Fruit fly (Drosophila melanogaster) whole organism, embryonic: ENCODE data around the gene sni.

ENCODE experiments used
- Adf1 ChIP-seq: fragments of 200-800 bp; sonication (Bioruptor generic); IDR thresholded peaks from 2 replicates; pipeline ENCODE4 v1.3.6; 2022; ENCODE audit warnings: missing biosample characterization, missing genetic modification characterization
- Aef1 ChIP-seq: fragments of 200-800 bp; sonication (Bioruptor generic); IDR thresholded peaks from 3 replicates; pipeline ENCODE4 v1.3.6; 2022; ENCODE audit warnings: missing biosample characterization, missing genetic modification characterization
- Asciz ChIP-seq: fragments of 200-800 bp; sonication (Bioruptor generic); optimal IDR thresholded peaks from 2 replicates; lab custom pipeline; 2017; ENCODE audit warnings: missing biosample characterization, mild to moderate bottlenecking, missing genetic modification characterization, missing genetic modification reagents
- Bdp1 ChIP-seq: fragments of 200-800 bp; sonication (Bioruptor generic); optimal IDR thresholded peaks from 3 replicates; lab custom pipeline; 2016; ENCODE audit warnings: missing biosample characterization, missing genetic modification characterization
- C15 ChIP-seq: fragments of 200-800 bp; sonication (Bioruptor generic); IDR thresholded peaks from 3 replicates; pipeline ENCODE4 v1.3.6; 2022; ENCODE audit warnings: missing biosample characterization, missing genetic modification characterization
- CG10366 ChIP-seq: fragments of 200-800 bp; sonication (Bioruptor generic); IDR thresholded peaks from 2 replicates; pipeline ENCODE4 v1.3.6; 2022; ENCODE audit warnings: missing biosample characterization, missing genetic modification characterization
- CG11456 ChIP-seq: fragments of 200-800 bp; sonication (Bioruptor generic); IDR thresholded peaks from 3 replicates; pipeline ENCODE4 v1.3.6; 2022; ENCODE audit warnings: missing biosample characterization, missing genetic modification characterization
- CG12104 ChIP-seq: fragments of 200-800 bp; sonication (Bioruptor generic); optimal IDR thresholded peaks from 3 replicates; lab custom pipeline; 2016; ENCODE audit warnings: missing biosample characterization, missing genetic modification characterization
- CG14710 ChIP-seq: fragments of 200-800 bp; sonication (Bioruptor generic); optimal IDR thresholded peaks from 3 replicates; lab custom pipeline; 2019; ENCODE audit warnings: missing biosample characterization, mild to moderate bottlenecking, missing genetic modification characterization, moderate library complexity
- CG15479 ChIP-seq: fragments of 200-800 bp; sonication (Bioruptor generic); optimal IDR thresholded peaks from 3 replicates; lab custom pipeline; 2019; ENCODE audit warnings: missing biosample characterization, mild to moderate bottlenecking, missing genetic modification characterization, moderate library complexity
- CG16779 ChIP-seq: fragments of 200-800 bp; sonication (Bioruptor generic); IDR thresholded peaks from 2 replicates; pipeline ENCODE4 v1.3.6; 2022; ENCODE audit warnings: missing biosample characterization, missing genetic modification characterization
- CG16863 ChIP-seq: fragments of 200-800 bp; sonication (Bioruptor generic); optimal IDR thresholded peaks from 3 replicates; lab custom pipeline; 2016; ENCODE audit warnings: missing biosample characterization, missing genetic modification characterization
- CG17568 ChIP-seq: fragments of 200-800 bp; sonication (Bioruptor generic); optimal IDR thresholded peaks from 2 replicates; lab custom pipeline; 2018; ENCODE audit warnings: missing biosample characterization, mild to moderate bottlenecking, missing genetic modification characterization, moderate library complexity
- CG3163 ChIP-seq: fragments of 200-800 bp; sonication (Bioruptor generic); optimal IDR thresholded peaks from 3 replicates; lab custom pipeline; 2016; ENCODE audit warnings: missing biosample characterization, missing genetic modification characterization
- CG32532 ChIP-seq: fragments of 200-800 bp; sonication (Bioruptor generic); IDR thresholded peaks from 2 replicates; pipeline ENCODE4 v1.3.6; 2022; ENCODE audit warnings: missing biosample characterization, missing genetic modification characterization
- CG4820 ChIP-seq: fragments of 200-800 bp; sonication (Bioruptor generic); optimal IDR thresholded peaks from 3 replicates; lab custom pipeline; 2016; ENCODE audit warnings: missing biosample characterization, missing genetic modification characterization
- CG9727 ChIP-seq: fragments of 200-800 bp; sonication (Bioruptor generic); optimal IDR thresholded peaks from 3 replicates; lab custom pipeline; 2017; ENCODE audit warnings: missing biosample characterization, mild to moderate bottlenecking, missing genetic modification characterization
- CoRest ChIP-seq: fragments of 200-800 bp; sonication (Bioruptor generic); optimal IDR thresholded peaks from 3 replicates; lab custom pipeline; 2018; ENCODE audit warnings: missing biosample characterization, mild to moderate bottlenecking, missing genetic modification characterization, moderate library complexity
- Dip3 ChIP-seq: fragments of 200-800 bp; sonication (Bioruptor generic); optimal IDR thresholded peaks from 3 replicates; lab custom pipeline; 2016; ENCODE audit warnings: missing biosample characterization, missing genetic modification characterization
- Doc2 ChIP-seq: fragments of 200-800 bp; sonication (Bioruptor generic); IDR thresholded peaks from 2 replicates; pipeline ENCODE4 v1.3.6; 2022; ENCODE audit warnings: missing biosample characterization, missing genetic modification characterization
- Elba2 ChIP-seq: fragments of 200-800 bp; sonication (Bioruptor generic); optimal IDR thresholded peaks from 3 replicates; lab custom pipeline; 2016; ENCODE audit warnings: missing biosample characterization, missing genetic modification characterization
- Gsc ChIP-seq: fragments of 200-800 bp; sonication (Bioruptor generic); IDR thresholded peaks from 2 replicates; pipeline ENCODE4 v1.3.6; 2022; ENCODE audit warnings: missing biosample characterization, missing genetic modification characterization
- Oli ChIP-seq: fragments of 200-800 bp; sonication (Bioruptor generic); optimal IDR thresholded peaks from 2 replicates; lab custom pipeline; 2018; ENCODE audit warnings: missing biosample characterization, mild to moderate bottlenecking, missing genetic modification characterization, moderate library complexity
- Xbp1 ChIP-seq: fragments of 200-800 bp; sonication (Bioruptor generic); optimal IDR thresholded peaks from 3 replicates; lab custom pipeline; 2016; ENCODE audit warnings: missing biosample characterization, mild to moderate bottlenecking, missing genetic modification characterization
- al ChIP-seq: fragments of 200-800 bp; sonication (Bioruptor generic); IDR thresholded peaks from 2 replicates; pipeline ENCODE4 v1.3.6; 2022; ENCODE audit warnings: missing biosample characterization, missing genetic modification characterization
- ase ChIP-seq: fragments of 200-800 bp; sonication (Bioruptor generic); IDR thresholded peaks from 3 replicates; pipeline ENCODE4 v1.3.6; 2022; ENCODE audit warnings: missing biosample characterization, missing genetic modification characterization
- cg ChIP-seq: fragments of 200-800 bp; sonication (Bioruptor generic); optimal IDR thresholded peaks from 3 replicates; lab custom pipeline; 2019; ENCODE audit warnings: missing biosample characterization, mild to moderate bottlenecking, missing genetic modification characterization, moderate library complexity
- corto ChIP-seq: fragments of 200-800 bp; sonication (Bioruptor generic); optimal IDR thresholded peaks from 2 replicates; lab custom pipeline; 2016; ENCODE audit warnings: missing biosample characterization, mild to moderate bottlenecking, missing genetic modification characterization, moderate library complexity
- grn ChIP-seq: fragments of 200-800 bp; sonication (Bioruptor generic); optimal IDR thresholded peaks from 3 replicates; lab custom pipeline; 2017; ENCODE audit warnings: missing biosample characterization, missing genetic modification characterization
- gro ChIP-seq: fragments of 200-800 bp; sonication (Bioruptor generic); optimal IDR thresholded peaks from 2 replicates; lab custom pipeline; 2016; ENCODE audit warnings: missing biosample characterization, missing genetic modification characterization
- ham ChIP-seq: fragments of 200-800 bp; sonication (Bioruptor generic); IDR thresholded peaks from 2 replicates; pipeline ENCODE4 v1.3.6; 2022; ENCODE audit warnings: missing biosample characterization, missing genetic modification characterization
- hbn ChIP-seq: fragments of 200-800 bp; sonication (Bioruptor generic); IDR thresholded peaks from 2 replicates; pipeline ENCODE4 v1.3.6; 2022; ENCODE audit warnings: missing biosample characterization, missing genetic modification characterization; ENCODE audit not compliant: partially characterized antibody
- kni ChIP-seq: fragments of 200-800 bp; sonication (Bioruptor generic); optimal IDR thresholded peaks from 3 replicates; lab custom pipeline; 2017; ENCODE audit warnings: mild to moderate bottlenecking, missing biosample characterization, missing genetic modification reagents, missing genetic modification characterization
- onecut ChIP-seq: fragments of 200-800 bp; sonication (Bioruptor generic); IDR thresholded peaks from 2 replicates; pipeline ENCODE4 v1.3.6; 2022; ENCODE audit warnings: missing biosample characterization, missing genetic modification characterization
- org-1 ChIP-seq: fragments of 200-800 bp; sonication (Bioruptor generic); optimal IDR thresholded peaks from 2 replicates; lab custom pipeline; 2017; ENCODE audit warnings: missing biosample characterization, missing genetic modification characterization
- pfk ChIP-seq: fragments of 200-800 bp; sonication (Bioruptor generic); optimal IDR thresholded peaks from 2 replicates; lab custom pipeline; 2018; ENCODE audit warnings: missing biosample characterization, mild to moderate bottlenecking, missing genetic modification characterization, moderate library complexity
- row ChIP-seq: fragments of 200-800 bp; sonication (Bioruptor generic); IDR thresholded peaks from 3 replicates; pipeline ENCODE4 v1.3.6; 2022; ENCODE audit warnings: missing biosample characterization, missing genetic modification characterization
- schlank ChIP-seq: fragments of 200-800 bp; sonication (Bioruptor generic); optimal IDR thresholded peaks from 2 replicates; lab custom pipeline; 2018; ENCODE audit warnings: missing biosample characterization, mild to moderate bottlenecking, missing genetic modification characterization
- sim ChIP-seq: fragments of 200-800 bp; sonication (Bioruptor generic); IDR thresholded peaks from 2 replicates; pipeline ENCODE4 v1.3.6; 2022; ENCODE audit warnings: missing biosample characterization, missing genetic modification characterization
- sna ChIP-seq: fragments of 200-800 bp; sonication (Bioruptor generic); IDR thresholded peaks from 2 replicates; pipeline ENCODE4 v1.3.6; 2022; ENCODE audit warnings: missing biosample characterization, missing genetic modification characterization; ENCODE audit not compliant: partially characterized antibody
- stwl ChIP-seq: fragments of 200-800 bp; sonication (Bioruptor generic); optimal IDR thresholded peaks from 3 replicates; lab custom pipeline; 2018; ENCODE audit warnings: missing biosample characterization, mild to moderate bottlenecking, missing genetic modification characterization, moderate library complexity
- usp ChIP-seq: fragments of >200 bp; optimal IDR thresholded peaks from 2 replicates; lab custom pipeline; 2017; ENCODE audit warnings: missing biosample characterization, missing genetic modification characterization
- wor ChIP-seq: fragments of 200-800 bp; sonication (Bioruptor generic); IDR thresholded peaks from 2 replicates; pipeline ENCODE4 v1.3.6; 2022; ENCODE audit warnings: missing biosample characterization, missing genetic modification characterization
- yki ChIP-seq: fragments of >200 bp; optimal IDR thresholded peaks from 3 replicates; lab custom pipeline; 2018

The sni gene

DNA sequence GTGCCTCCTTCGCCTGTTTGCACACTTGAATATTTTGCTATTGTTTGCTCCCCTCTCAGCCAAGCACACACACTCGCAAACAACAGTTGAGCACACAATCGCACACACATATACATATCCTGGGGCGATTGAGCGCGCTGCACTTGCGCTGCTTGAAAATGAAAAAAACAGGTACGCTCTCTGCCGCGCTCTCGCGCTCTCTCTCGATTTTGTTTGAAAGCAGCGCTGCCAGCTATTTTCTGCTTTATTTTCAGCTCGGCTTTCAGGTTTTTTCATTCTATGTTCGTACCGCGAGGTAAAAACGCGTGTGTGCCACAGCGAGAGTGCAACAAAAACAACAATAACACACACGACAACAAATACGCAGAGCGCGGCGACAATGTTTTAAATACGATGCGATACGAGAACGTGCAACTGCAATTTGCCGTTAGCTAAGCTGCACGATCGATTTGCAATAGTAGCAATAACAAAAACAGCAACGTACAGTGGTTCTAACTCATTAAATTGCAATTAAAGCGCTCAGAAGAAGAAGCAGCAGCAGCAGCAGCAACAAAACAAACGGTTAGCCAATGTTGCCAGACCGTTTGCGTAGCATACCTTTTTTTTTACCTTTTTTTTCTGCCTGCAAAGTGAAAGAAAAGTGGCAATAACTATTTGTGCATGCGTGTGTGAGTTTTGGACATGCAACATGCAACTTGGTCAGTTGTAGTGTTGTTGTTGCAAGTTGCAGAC is 27.8 kb downstream of the sni start (continued):
- peak; percentile 57 for TF ChIP-seq kni (GFP tag; lab: Kevin White, UChicago)
- TF ChIP-seq CG15479 (GFP tag; lab: Kevin White, UChicago), result peak; percentile 99
- no peak for TF ChIP-seq al (GFP tag; lab: Robert Waterston, UW)
- TF ChIP-seq hbn, result no peak
- no peak for TF ChIP-seq Elba2
- no peak for TF ChIP-seq CG16779
- TF ChIP-seq CG14710 (tag; lab: Kevin White, UChicago), result no peak
- no peak for TF ChIP-seq Aef1 (GFP tag; lab: Robert Waterston, UW)
- no peak for TF ChIP-seq CG10366 (GFP tag; lab: Robert Waterston, UW)
- TF ChIP-seq usp (GFP tag; lab: Kevin White, UChicago), result no peak
- no peak for TF ChIP-seq row (GFP tag; lab: Robert Waterston, UW)
- no peak for TF ChIP-seq grn
- TF ChIP-seq stwl (tag; lab: Kevin White, UChicago), result peak; percentile 11
- TF ChIP-seq Oli (tag; lab: Kevin White, UChicago), result no peak
- TF ChIP-seq ham (GFP tag; lab: Robert Waterston, UW), result no peak
- TF ChIP-seq CG4820 (GFP tag; lab: Kevin White, UChicago), result no peak
- no peak for TF ChIP-seq CG11456 (GFP tag; lab: Robert Waterston, UW)
- TF ChIP-seq CG12104 (GFP tag; lab: Kevin White, UChicago), result no peak
- TF ChIP-seq CG16863 (GFP tag; lab: Kevin White, UChicago), result no peak
- TF ChIP-seq Doc2, result no peak
- no peak for TF ChIP-seq ase
- no peak for TF ChIP-seq pfk (GFP tag; lab: Kevin White, UChicago)
- no peak for TF ChIP-seq Xbp1 (GFP tag; lab: Kevin White, UChicago)
- TF ChIP-seq sna (GFP tag; lab: Robert Waterston, UW), result 0 out of 2 replicates have a peak, but pooled peaks have one; percentile 14
- no peak for TF ChIP-seq CG17568 (GFP tag; lab: Kevin White, UChicago)
- no peak for TF ChIP-seq schlank (tag; lab: Kevin White, UChicago)
- no peak for TF ChIP-seq CoRest (tag; lab: Kevin White, UChicago)
- no peak for TF ChIP-seq corto (GFP tag; lab: Kevin White, UChicago)
- no peak for TF ChIP-seq C15
- no peak for TF ChIP-seq org-1 (GFP tag; lab: Kevin White, UChicago)
- no peak for TF ChIP-seq CG32532 (GFP tag; lab: Robert Waterston, UW)
- TF ChIP-seq cg (GFP tag; lab: Kevin White, UChicago), result peak; percentile 66
- no peak for TF ChIP-seq wor (GFP tag; lab: Robert Waterston, UW)
- no peak for TF ChIP-seq Adf1 (GFP tag; lab: Robert Waterston, UW)
- no peak for TF ChIP-seq CG9727 (GFP tag; lab: Kevin White, UChicago)
- TF ChIP-seq Bdp1 (GFP tag; lab: Kevin White, UChicago), result no peak
- TF ChIP-seq Gsc, result no peak
- TF ChIP-seq onecut (GFP tag; lab: Robert Waterston, UW), result no peak
- no peak for TF ChIP-seq Dip3 (GFP tag; lab: Kevin White, UChicago)
- no peak for TF ChIP-seq gro
- no peak for TF ChIP-seq sim
- peak; percentile 57 for TF ChIP-seq yki (lab: Kevin White, UChicago)
- no peak for TF ChIP-seq CG3163
- no peak for TF ChIP-seq Asciz (GFP tag; lab: Kevin White, UChicago)
